Fruit fly (Drosophila melanogaster): ENCODE results near the gene CG15458.

DNA sequence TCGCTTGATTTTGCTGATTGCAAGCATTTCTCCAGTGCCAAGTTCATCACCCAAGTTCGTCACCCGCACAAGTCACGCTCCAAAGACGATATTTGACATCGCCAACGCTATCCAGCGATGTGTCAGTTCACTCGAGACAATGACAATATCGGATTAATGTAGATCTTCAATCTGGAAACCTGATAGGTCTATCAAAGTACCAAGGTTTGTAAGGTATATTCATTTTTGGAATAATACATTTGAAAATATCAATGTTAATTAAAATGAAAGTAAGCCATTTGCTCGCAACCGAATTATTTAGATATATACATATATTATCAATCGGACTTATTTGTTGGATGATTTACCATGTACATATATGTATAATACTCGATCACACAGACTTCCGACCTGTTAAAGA lies 4.9 kb upstream of the CG15458 start, which contains the start of gene Obp19c:
- TF ChIP-seq CG3847 (GFP tag; IDR thresholded peaks at IDR 0.05) (no peak), Hsf (GFP tag; optimal IDR thresholded peaks at IDR 0.05) (no peak), en (GFP tag; optimal IDR thresholded peaks at IDR 0.05) (no peak), dmrt99B (tag; optimal IDR thresholded peaks at IDR 0.05) (no peak), ttk (GFP tag; IDR thresholded peaks at IDR 0.05) (no peak), pzg (GFP tag; optimal IDR thresholded peaks at IDR 0.05) (no peak), disco-r (GFP tag; optimal IDR thresholded peaks at IDR 0.05) (no peak), psq (GFP tag; optimal IDR thresholded peaks at IDR 0.05) (no peak), pb (GFP tag; optimal IDR thresholded peaks at IDR 0.05) (no peak), seq (GFP tag; IDR thresholded peaks at IDR 0.05) (no peak), CG12219 (GFP tag; optimal IDR thresholded peaks at IDR 0.05) (no peak)

Data from whole organism, embryonic.